Worm (Caenorhabditis elegans) whole organism, young adult: Measurements from ENCODE around the gene F18E9.3.

Source experiments
- ama-1 ChIP-seq, 3 experiments: fragments of 150-350 bp in 1 of 3; sonication (generic microtip) in 2 of 3; optimal IDR thresholded peaks; 2 replicates each; lab custom pipeline; 2014 to 2018; ENCODE audit warnings: missing biosample characterization in 2 of 3, missing genetic modification characterization in 2 of 3, missing genetic modification reagents in 2 of 3
- snpc-1.3 ChIP-seq: sonication (generic microtip); optimal IDR thresholded peaks from 2 replicates; lab custom pipeline; 2017; ENCODE audit warnings: missing genetic modification characterization, mild to moderate bottlenecking, missing compliant biosample characterization, antibody characterized with exemption, moderate library complexity, missing genotype, missing genetic modification reagents; ENCODE audit not compliant: insufficient read depth

- TF ChIP-seq ama-1 (optimal IDR thresholded peaks at IDR 0.05; lab: Kevin White, UChicago) (no peak), ama-1 (GFP tag; optimal IDR thresholded peaks at IDR 0.05; lab: Kevin White, UChicago) (no peak), snpc-1.3 (tag; lab: Kevin White, UChicago) (no peak)
Observed at ce11 chrX:8602722-8603427, 16.9 kb downstream of the F18E9.3 start.
